Fruit fly (Drosophila melanogaster): ENCODE measurements around the gene CG31937.

CG31937 gene

dm6 chr2L:1723937-1724591, 5.6 kb upstream of the CG31937 start, which contains the start of gene Rim2 (continued):
- TF ChIP-seq Scr (GFP tag; IDR thresholded peaks at IDR 0.05; ENCODE audit: partially characterized antibody) (peak; percentile 36; the same call in 1 of the 2 replicates), Meics (GFP tag; optimal IDR thresholded peaks at IDR 0.05) (peak; percentile 13), HLH4C (GFP tag; IDR thresholded peaks at IDR 0.05; ENCODE audit: partially characterized antibody) (no peak), CG11085 (GFP tag; IDR thresholded peaks at IDR 0.05) (no peak), CG10321 (GFP tag; IDR thresholded peaks at IDR 0.05) (0 out of 2 replicates have a peak, but pooled peaks have one; percentile 13), yki (optimal IDR thresholded peaks at IDR 0.05) (no peak), sqz (GFP tag; optimal IDR thresholded peaks at IDR 0.05) (peak; percentile 73), CG7271 (tag; optimal IDR thresholded peaks at IDR 0.05) (no peak), tio (GFP tag; optimal IDR thresholded peaks at IDR 0.05) (no peak), CG14710 (tag; optimal IDR thresholded peaks at IDR 0.05) (peak; percentile 45), al (GFP tag; IDR thresholded peaks at IDR 0.05) (no peak), CG10209 (GFP tag; optimal IDR thresholded peaks at IDR 0.05) (no peak), knrl (GFP tag; IDR thresholded peaks at IDR 0.05; ENCODE audit: partially characterized antibody) (peak; percentile 35; the same call in 1 of the 3 replicates), ab (GFP tag; optimal IDR thresholded peaks at IDR 0.05) (no peak), kay (GFP tag; optimal IDR thresholded peaks at IDR 0.05) (no peak), CG32772 (GFP tag; IDR thresholded peaks at IDR 0.05) (no peak), sens-2 (GFP tag; IDR thresholded peaks at IDR 0.05) (no peak), CG30020 (tag; optimal IDR thresholded peaks at IDR 0.05) (no peak), ftz-f1 (GFP tag; optimal IDR thresholded peaks at IDR 0.05) (peak; percentile 44), az2 (GFP tag; optimal IDR thresholded peaks at IDR 0.05) (no peak), nau (GFP tag; optimal IDR thresholded peaks at IDR 0.05) (no peak), HLH54F (GFP tag; optimal IDR thresholded peaks at IDR 0.05) (no peak), CG4854 (GFP tag; optimal IDR thresholded peaks at IDR 0.05) (peak; percentile 1), slbo (GFP tag; IDR thresholded peaks at IDR 0.05) (0 out of 2 replicates have a peak, but pooled peaks have one; percentile 31), CG17829 (tag; optimal IDR thresholded peaks at IDR 0.05) (peak; percentile 37), emc (GFP tag; optimal IDR thresholded peaks at IDR 0.05) (no peak), Ptx1 (GFP tag; IDR thresholded peaks at IDR 0.05) (no peak), lab (GFP tag; optimal IDR thresholded peaks at IDR 0.05) (peak; percentile 16), ase (GFP tag; IDR thresholded peaks at IDR 0.05) (no peak), CG13424 (tag; optimal IDR thresholded peaks at IDR 0.05) (peak; percentile 23), CG4328 (GFP tag; optimal IDR thresholded peaks at IDR 0.05) (no peak), unc-4 (GFP tag; IDR thresholded peaks at IDR 0.05; ENCODE audit: partially characterized antibody) (peak; percentile 50), CG7987 (GFP tag; optimal IDR thresholded peaks at IDR 0.05) (peak; percentile 44), CG18599 (GFP tag; optimal IDR thresholded peaks at IDR 0.05) (peak; percentile 18), Ada2b (GFP tag; IDR thresholded peaks at IDR 0.05) (no peak), slp2 (GFP tag; optimal IDR thresholded peaks at IDR 0.05) (no peak), CG7372 (GFP tag; IDR thresholded peaks at IDR 0.05) (no peak), CG15269 (tag; optimal IDR thresholded peaks at IDR 0.05) (no peak), CG33557 (GFP tag; optimal IDR thresholded peaks at IDR 0.05) (no peak), CG12391 (tag; optimal IDR thresholded peaks at IDR 0.05) (peak; percentile 31), CG10462 (GFP tag; optimal IDR thresholded peaks at IDR 0.05) (no peak), maf-S (GFP tag; optimal IDR thresholded peaks at IDR 0.05) (no peak), CG17912 (GFP tag; optimal IDR thresholded peaks at IDR 0.05) (no peak), CG5245 (GFP tag; optimal IDR thresholded peaks at IDR 0.05) (no peak), CG15696 (tag; optimal IDR thresholded peaks at IDR 0.05) (no peak), CG17802 (tag; optimal IDR thresholded peaks at IDR 0.05) (no peak), salm (tag; optimal IDR thresholded peaks at IDR 0.05) (no peak), CG6272 (GFP tag; IDR thresholded peaks at IDR 0.05) (no peak), Awh (GFP tag; IDR thresholded peaks at IDR 0.05) (0 out of 2 replicates have a peak, but pooled peaks have one; percentile 23), tap (tag; optimal IDR thresholded peaks at IDR 0.05) (no peak)

Measured in whole organism, embryonic.